Worm (Caenorhabditis elegans) whole organism, young adult: ENCODE results near the gene unc-9.

Source experiments
- T07F8.4 ChIP-seq: sonication (generic microtip); optimal IDR thresholded peaks from 2 replicates; lab custom pipeline; 2016; ENCODE audit warnings: mild to moderate bottlenecking, missing genetic modification characterization, moderate library complexity, missing compliant biosample characterization
- cebp-1 ChIP-seq, 2 experiments: fragments of 200-800 bp in 1 of 2; sonication (Bioruptor generic) in 1 of 2; sonication (generic microtip) in 1 of 2; IDR thresholded peaks in 1 of 2; optimal IDR thresholded peaks in 1 of 2; 2 replicates each; pipeline versions ENCODE4 v1.3.6 to Lab custom; 2017 to 2022; ENCODE audit warnings: missing compliant biosample characterization in 2 of 2, missing genetic modification characterization in 2 of 2, mild to moderate bottlenecking in 1 of 2, missing genetic modification reagents in 1 of 2, moderate library complexity in 1 of 2
- cebp-2 ChIP-seq: fragments of 200-800 bp; sonication (Bioruptor generic); IDR thresholded peaks from 2 replicates; pipeline ENCODE4 v1.3.6; 2022; ENCODE audit warnings: missing genetic modification characterization, missing compliant biosample characterization
- hmg-1.2 ChIP-seq: fragments of 200-800 bp; sonication (Bioruptor generic); IDR thresholded peaks from 2 replicates; pipeline ENCODE4 v1.3.6; 2022; ENCODE audit warnings: missing genetic modification reagents, missing genetic modification characterization, missing compliant biosample characterization
- repo-1 ChIP-seq: sonication (generic microtip); optimal IDR thresholded peaks from 2 replicates; lab custom pipeline; 2017; ENCODE audit warnings: mild to moderate bottlenecking, missing genetic modification characterization, missing compliant biosample characterization
- rpc-1 ChIP-seq, 2 experiments: fragments of 150-350 bp in 1 of 2; sonication (generic microtip) in 1 of 2; optimal IDR thresholded peaks; 2 replicates each; lab custom pipeline; 2014 to 2018; ENCODE audit warnings: missing biosample characterization in 1 of 2, missing genetic modification characterization in 1 of 2, missing genetic modification reagents in 1 of 2, missing genotype in 1 of 2

ce11 chrX:13165686-13166085, 35.9 kb upstream of the unc-9 start:
- TF ChIP-seq rpc-1 (optimal IDR thresholded peaks at IDR 0.05; lab: Kevin White, UChicago) (no peak), rpc-1 (tag; optimal IDR thresholded peaks at IDR 0.05; lab: Kevin White, UChicago) (no peak), cebp-1 (GFP tag; IDR thresholded peaks at IDR 0.05; lab: Robert Waterston, UW) (no peak), cebp-1 (tag; optimal IDR thresholded peaks at IDR 0.05; lab: Kevin White, UChicago) (no peak), repo-1 (tag; lab: Kevin White, UChicago) (no peak), cebp-2 (no peak), hmg-1.2 (no peak), T07F8.4 (tag; lab: Kevin White, UChicago) (no peak)
